Worm (Caenorhabditis elegans) whole organism, L4 larva: Measurements from ENCODE around the gene F22E12.1.

Experiments used
- ama-1 ChIP-seq: fragments of 150-350 bp; optimal IDR thresholded peaks from 2 replicates; lab custom pipeline; 2014; ENCODE audit warnings: inconsistent platforms, mixed read lengths
- fkh-10 ChIP-seq: fragments of 150-350 bp; optimal IDR thresholded peaks from 2 replicates; lab custom pipeline; 2014; ENCODE audit warnings: missing biosample characterization, missing genetic modification reagents, missing genetic modification characterization
- fos-1 ChIP-seq: fragments of 150-350 bp; optimal IDR thresholded peaks from 2 replicates; lab custom pipeline; 2014; ENCODE audit warnings: missing biosample characterization, missing genetic modification characterization
- jun-1 ChIP-seq: fragments of 150-350 bp; optimal IDR thresholded peaks from 2 replicates; lab custom pipeline; 2014; ENCODE audit warnings: missing biosample characterization, missing genetic modification reagents, missing genetic modification characterization
- madf-5 ChIP-seq, 2 experiments: fragments of 200-800 bp; sonication (Bioruptor generic); IDR thresholded peaks; 2 replicates each; pipeline ENCODE4 v1.3.6; 2022; ENCODE audit warnings: missing compliant biosample characterization in 2 of 2, missing genetic modification characterization in 2 of 2
- mxl-3 ChIP-seq: fragments of 200-800 bp; sonication (Bioruptor generic); optimal IDR thresholded peaks from 2 replicates; lab custom pipeline; 2018; ENCODE audit warnings: mild to moderate bottlenecking, missing genetic modification characterization, missing compliant biosample characterization
- nhr-11 ChIP-seq: fragments of 150-350 bp; optimal IDR thresholded peaks from 2 replicates; lab custom pipeline; 2014; ENCODE audit warnings: missing biosample characterization, missing genetic modification characterization
- nhr-77 ChIP-seq: fragments of 150-350 bp; optimal IDR thresholded peaks from 2 replicates; lab custom pipeline; 2014; ENCODE audit warnings: missing biosample characterization, missing genetic modification characterization
- saeg-2 ChIP-seq: fragments of 200-800 bp; sonication (Bioruptor generic); IDR thresholded peaks from 2 replicates; pipeline ENCODE4 v1.3.6; 2022; ENCODE audit warnings: missing genetic modification reagents, missing genetic modification characterization, missing compliant biosample characterization
- unc-62 ChIP-seq, 3 experiments: fragments of 150-350 bp in 1 of 3; sonication (generic microtip); optimal IDR thresholded peaks in 2 of 3; peaks in 1 of 3; 1 replicate in 1 of 3; 2 replicates in 2 of 3; lab custom pipeline; 2014 to 2017; ENCODE audit warnings: missing biosample characterization in 3 of 3, missing genetic modification characterization in 3 of 3, missing genetic modification reagents in 3 of 3, missing genotype in 1 of 3

ce11 chrV:10467659-10468058 is 10.5 kb upstream of the F22E12.1 start:
- TF ChIP-seq ama-1: no peak
- TF ChIP-seq nhr-11 (tag; lab: Kevin White, UChicago): no peak
- no peak for TF ChIP-seq madf-5 (GFP tag; IDR thresholded peaks at IDR 0.05; lab: Robert Waterston, UW)
- TF ChIP-seq fos-1 (tag; lab: Kevin White, UChicago): no peak
- TF ChIP-seq saeg-2 (GFP tag; lab: Robert Waterston, UW): no peak
- no peak for TF ChIP-seq fkh-10 (GFP tag; lab: Kevin White, UChicago)
- no peak for TF ChIP-seq jun-1 (tag; lab: Kevin White, UChicago)
- TF ChIP-seq mxl-3: no peak
- TF ChIP-seq unc-62 (GFP tag; optimal IDR thresholded peaks at IDR 0.05 in 1 of 2; lab: Kevin White, UChicago): peak in 1 of 2 experiments; percentile 90
- TF ChIP-seq unc-62 (tag; optimal IDR thresholded peaks at IDR 0.05; lab: Kevin White, UChicago): no peak
- no peak for TF ChIP-seq nhr-77
